Worm (Caenorhabditis elegans) whole organism, mixed stage, embryonic: ENCODE measurements around the gene exo-1.

ENCODE experiments used
- bed-3 ChIP-seq: fragments of 200-800 bp; sonication (Bioruptor generic); optimal IDR thresholded peaks from 3 replicates; lab custom pipeline; 2018; ENCODE audit warnings: mild to moderate bottlenecking, missing genetic modification characterization, moderate library complexity, missing compliant biosample characterization
- drap-1 ChIP-seq: fragments of 200-800 bp; sonication (Bioruptor generic); optimal IDR thresholded peaks from 3 replicates; lab custom pipeline; 2018; ENCODE audit warnings: mild to moderate bottlenecking, missing genetic modification characterization, missing compliant biosample characterization
- ham-2 ChIP-seq: fragments of 200-800 bp; sonication (Bioruptor generic); optimal IDR thresholded peaks from 2 replicates; lab custom pipeline; 2018; ENCODE audit warnings: mild to moderate bottlenecking, missing genetic modification characterization, missing compliant biosample characterization
- lsy-2 ChIP-seq: fragments of 150-350 bp; optimal IDR thresholded peaks from 2 replicates; lab custom pipeline; 2014; ENCODE audit warnings: missing biosample characterization, missing genetic modification characterization
- mep-1 ChIP-seq: fragments of 150-350 bp; optimal IDR thresholded peaks from 2 replicates; lab custom pipeline; 2017; ENCODE audit warnings: missing biosample characterization, missing genetic modification reagents, missing genetic modification characterization, inconsistent platforms
- nhr-237 ChIP-seq: fragments of 150-350 bp; optimal IDR thresholded peaks from 2 replicates; lab custom pipeline; 2014; ENCODE audit warnings: missing biosample characterization, missing genetic modification characterization
- nhr-28 ChIP-seq: fragments of 150-350 bp; optimal IDR thresholded peaks from 2 replicates; lab custom pipeline; 2014; ENCODE audit warnings: missing biosample characterization, missing genetic modification characterization
- nhr-76 ChIP-seq: sonication (generic microtip); optimal IDR thresholded peaks from 2 replicates; lab custom pipeline; 2017; ENCODE audit warnings: missing biosample characterization, missing genetic modification characterization
- pha-4 ChIP-seq: fragments of 150-350 bp; optimal IDR thresholded peaks from 2 replicates; lab custom pipeline; 2018; ENCODE audit warnings: missing biosample characterization, missing genetic modification reagents, missing genetic modification characterization
- zip-8 ChIP-seq: fragments of 150-350 bp; optimal IDR thresholded peaks from 2 replicates; lab custom pipeline; 2014; ENCODE audit warnings: missing biosample characterization, missing genetic modification characterization
- ztf-11 ChIP-seq: fragments of 150-350 bp; optimal IDR thresholded peaks from 2 replicates; lab custom pipeline; 2014; ENCODE audit warnings: missing biosample characterization, missing genetic modification characterization

ce11 chrIII:13457305-13457704 lies 34.0 kb downstream of the exo-1 start:
- TF ChIP-seq nhr-76 (tag; lab: Kevin White, UChicago) = no peak
- TF ChIP-seq lsy-2 (tag; lab: Kevin White, UChicago) = no peak
- TF ChIP-seq bed-3 (GFP tag; lab: Kevin White, UChicago) = no peak
- no peak for TF ChIP-seq nhr-237 (tag; lab: Kevin White, UChicago)
- no peak for TF ChIP-seq zip-8 (tag; lab: Kevin White, UChicago)
- no peak for TF ChIP-seq mep-1 (tag; lab: Kevin White, UChicago)
- TF ChIP-seq ham-2 (GFP tag; lab: Kevin White, UChicago) = no peak
- TF ChIP-seq drap-1 (GFP tag; lab: Kevin White, UChicago) = no peak
- TF ChIP-seq pha-4 = no peak
- TF ChIP-seq ztf-11 (tag; lab: Kevin White, UChicago) = no peak
- TF ChIP-seq nhr-28 (tag; lab: Kevin White, UChicago) = no peak
